Fruit fly (Drosophila melanogaster) whole organism, prepupa: ENCODE results near the gene CG6873.
A peak's percentile ranks its signal among the peaks of the same experiment; 100 is the strongest.

Experiments used
- CG16779 ChIP-seq: fragments of 200-800 bp; sonication (Bioruptor generic); optimal IDR thresholded peaks from 3 replicates; lab custom pipeline; 2017; ENCODE audit warnings: missing biosample characterization, mild to moderate bottlenecking, missing genetic modification characterization
- CG6163 ChIP-seq: fragments of 200-800 bp; sonication (Bioruptor generic); IDR thresholded peaks from 3 replicates; pipeline ENCODE4 v1.3.6; 2022; ENCODE audit warnings: missing biosample characterization, missing genetic modification characterization
- Ets96B ChIP-seq: fragments of 200-800 bp; optimal IDR thresholded peaks from 2 replicates; lab custom pipeline; 2019; ENCODE audit warnings: missing biosample characterization, mild to moderate bottlenecking, missing genetic modification characterization, moderate library complexity
- salr ChIP-seq, 2 experiments: fragments of 200-800 bp; sonication (Bioruptor generic); optimal IDR thresholded peaks; 3 replicates each; lab custom pipeline; 2016 to 2018; ENCODE audit warnings: missing biosample characterization in 2 of 2, missing genetic modification characterization in 2 of 2, mild to moderate bottlenecking in 1 of 2
- vri ChIP-seq: fragments of 200-800 bp; sonication (Bioruptor generic); optimal IDR thresholded peaks from 3 replicates; lab custom pipeline; 2016; ENCODE audit warnings: missing biosample characterization, mild to moderate bottlenecking, missing genetic modification characterization

- no peak for TF ChIP-seq salr (GFP tag; optimal IDR thresholded peaks at IDR 0.05; lab: Kevin White, UChicago)
- TF ChIP-seq vri (GFP tag; lab: Kevin White, UChicago) = no peak
- TF ChIP-seq CG6163 = 0 out of 3 replicates have a peak, but pooled peaks have one; percentile 7
- no peak for TF ChIP-seq CG16779
- no peak for TF ChIP-seq Ets96B (tag; lab: Kevin White, UChicago)
Measured at dm6 chrX:18699268-18700140, 40.2 kb downstream of the CG6873 start.
